Fruit fly (Drosophila melanogaster): ENCODE measurements around the gene CG4194.

Gene CG4194

dm6 chrX:2050070-2050899, 18.1 kb upstream of the CG4194 start, which contains the start of gene moody (continued):
- TF ChIP-seq CTCF (GFP tag; optimal IDR thresholded peaks at IDR 0.05): peak; percentile 63
- peak; percentile 93 for TF ChIP-seq Oli (tag; optimal IDR thresholded peaks at IDR 0.05)
- TF ChIP-seq CG4404 (GFP tag; IDR thresholded peaks at IDR 0.05): peak; percentile 93
- TF ChIP-seq CG15696 (tag; optimal IDR thresholded peaks at IDR 0.05): peak; percentile 88
- peak; percentile 98 for TF ChIP-seq Rx (GFP tag; IDR thresholded peaks at IDR 0.05)
- TF ChIP-seq CG16863 (GFP tag; optimal IDR thresholded peaks at IDR 0.05): peak; percentile 97
- TF ChIP-seq Ssrp (tag; optimal IDR thresholded peaks at IDR 0.05): peak; percentile 84
- TF ChIP-seq CG7556 (GFP tag; optimal IDR thresholded peaks at IDR 0.05): peak; percentile 96
- peak; percentile 99 for TF ChIP-seq HmgD (GFP tag; optimal IDR thresholded peaks at IDR 0.05)
- peak; percentile 98 for TF ChIP-seq ara (GFP tag; IDR thresholded peaks at IDR 0.05)
- peak; percentile 95 for TF ChIP-seq stc (GFP tag; IDR thresholded peaks at IDR 0.05)
- TF ChIP-seq Atf3 (GFP tag; optimal IDR thresholded peaks at IDR 0.05): peak; percentile 95
- peak; percentile 94 for TF ChIP-seq gcm (GFP tag; optimal IDR thresholded peaks at IDR 0.05)
- no peak for TF ChIP-seq tll (GFP tag; optimal IDR thresholded peaks at IDR 0.05)
- TF ChIP-seq CG4707 (GFP tag; optimal IDR thresholded peaks at IDR 0.05): peak; percentile 87
- TF ChIP-seq salm (tag; optimal IDR thresholded peaks at IDR 0.05): peak; percentile 91
- peak; percentile 69 to 95 for TF ChIP-seq bsh (GFP tag; optimal IDR thresholded peaks at IDR 0.05)
- peak; percentile 95 for TF ChIP-seq CG8765 (GFP tag; IDR thresholded peaks at IDR 0.05)
- peak; percentile 95 for TF ChIP-seq Camta (GFP tag; optimal IDR thresholded peaks at IDR 0.05)
- peak; percentile 89 for TF ChIP-seq CG5180 (GFP tag; optimal IDR thresholded peaks at IDR 0.05)
- TF ChIP-seq CG4328 (GFP tag; optimal IDR thresholded peaks at IDR 0.05): peak; percentile 99
- peak; percentile 79 for TF ChIP-seq CG4360 (GFP tag; IDR thresholded peaks at IDR 0.05)
- TF ChIP-seq nau (GFP tag; optimal IDR thresholded peaks at IDR 0.05): peak; percentile 93
- peak; percentile 97 for TF ChIP-seq ash1 (GFP tag; optimal IDR thresholded peaks at IDR 0.05)
- TF ChIP-seq CG8290 (GFP tag; optimal IDR thresholded peaks at IDR 0.05): peak; percentile 93
- TF ChIP-seq CG8290 (tag; optimal IDR thresholded peaks at IDR 0.05): peak; percentile 71 to 100
- peak; percentile 98 for TF ChIP-seq Xrp1 (GFP tag; IDR thresholded peaks at IDR 0.05)
- peak in 1 of 2 experiments; percentile 89 for TF ChIP-seq Eip74EF (GFP tag; optimal IDR thresholded peaks at IDR 0.05)
- peak; percentile 99 for TF ChIP-seq Antp (GFP tag; optimal IDR thresholded peaks at IDR 0.05)
- TF ChIP-seq al (GFP tag; IDR thresholded peaks at IDR 0.05): peak; percentile 98
- peak in 1 of 2 experiments; percentile 66 for TF ChIP-seq crp (GFP tag; optimal IDR thresholded peaks at IDR 0.05)
- TF ChIP-seq Rfx (GFP tag; IDR thresholded peaks at IDR 0.05): peak; percentile 100
- TF ChIP-seq bigmax (GFP tag; optimal IDR thresholded peaks at IDR 0.05): peak; percentile 62
- TF ChIP-seq Taf1 (GFP tag; IDR thresholded peaks at IDR 0.05): peak; percentile 98
- TF ChIP-seq CG1647 (GFP tag; optimal IDR thresholded peaks at IDR 0.05): peak; percentile 94
- peak; percentile 85 for TF ChIP-seq Asciz (GFP tag; optimal IDR thresholded peaks at IDR 0.05)
- TF ChIP-seq CG4854 (GFP tag; optimal IDR thresholded peaks at IDR 0.05): peak; percentile 92
- TF ChIP-seq unc-4 (GFP tag; IDR thresholded peaks at IDR 0.05; ENCODE audit: partially characterized antibody): peak; percentile 58
- peak; percentile 88; the same call in 1 of the 4 replicates for TF ChIP-seq chinmo (GFP tag; IDR thresholded peaks at IDR 0.05; ENCODE audit: partially characterized antibody)
- TF ChIP-seq Hand (GFP tag; optimal IDR thresholded peaks at IDR 0.05): peak; percentile 97
- peak; percentile 97 for TF ChIP-seq Bteb2 (GFP tag; optimal IDR thresholded peaks at IDR 0.05)
- TF ChIP-seq slou (GFP tag; optimal IDR thresholded peaks at IDR 0.05): peak; percentile 87
- peak; percentile 96 for TF ChIP-seq crol (GFP tag; IDR thresholded peaks at IDR 0.05)
- TF ChIP-seq Elba2 (GFP tag; optimal IDR thresholded peaks at IDR 0.05): no peak
- TF ChIP-seq CG12744 (GFP tag; optimal IDR thresholded peaks at IDR 0.05): peak; percentile 96
- TF ChIP-seq CG6254 (GFP tag; optimal IDR thresholded peaks at IDR 0.05): peak; percentile 83
- peak; percentile 96 for TF ChIP-seq aop (GFP tag; IDR thresholded peaks at IDR 0.05)
- TF ChIP-seq ftz-f1 (GFP tag; optimal IDR thresholded peaks at IDR 0.05): peak; percentile 95
- peak; percentile 98 for TF ChIP-seq H15 (GFP tag; IDR thresholded peaks at IDR 0.05)
